Fruit fly (Drosophila melanogaster) whole organism: ENCODE results near the gene CG42727.

Experiments
- CG8478 ChIP-seq: fragments of >200 bp; optimal IDR thresholded peaks from 2 replicates; lab custom pipeline; 2018; ENCODE audit warnings: inconsistent platforms
- EcR ChIP-seq, 2 experiments: fragments of >200 bp; optimal IDR thresholded peaks; 2 replicates each; lab custom pipeline; 2017; ENCODE audit warnings: missing biosample characterization in 2 of 2, missing genetic modification characterization in 2 of 2, missing genetic modification reagents in 2 of 2
- usp ChIP-seq: fragments of >200 bp; optimal IDR thresholded peaks from 2 replicates; lab custom pipeline; 2017; ENCODE audit warnings: missing biosample characterization, missing genetic modification characterization, mixed read lengths

- no peak for TF ChIP-seq usp (GFP tag; lab: Kevin White, UChicago)
- TF ChIP-seq CG8478 (lab: Kevin White, UChicago), result no peak
- no peak for TF ChIP-seq EcR (GFP tag; optimal IDR thresholded peaks at IDR 0.05; lab: Kevin White, UChicago)
These were observed 7.7 kb upstream of the CG42727 start, which contains the start of gene SerRS-m for dm6 chr3R:15340052-15340732.
